Worm (Caenorhabditis elegans) whole organism, L1 larva: Measurements from ENCODE around the gene C18G1.9.

ENCODE experiments used
- aly-2 ChIP-seq: fragments of 150-350 bp; optimal IDR thresholded peaks from 2 replicates; lab custom pipeline; 2014; ENCODE audit warnings: missing biosample characterization, missing genetic modification characterization
- egl-27 ChIP-seq, 2 experiments: fragments of 150-350 bp in 1 of 2; sonication (generic microtip); optimal IDR thresholded peaks; 3 replicates each; lab custom pipeline; 2017 to 2018; ENCODE audit warnings: missing biosample characterization in 2 of 2, missing genetic modification characterization in 2 of 2, missing genetic modification reagents in 2 of 2
- fos-1 ChIP-seq: fragments of 150-350 bp; optimal IDR thresholded peaks from 2 replicates; lab custom pipeline; 2014; ENCODE audit warnings: missing biosample characterization, missing genetic modification characterization
- grh-1 ChIP-seq: fragments of 200-800 bp; sonication (Bioruptor generic); IDR thresholded peaks from 2 replicates; pipeline ENCODE4 v1.3.6; 2022; ENCODE audit warnings: missing genetic modification reagents, missing genetic modification characterization, missing compliant biosample characterization
- irx-1 ChIP-seq: sonication (generic microtip); optimal IDR thresholded peaks from 2 replicates; lab custom pipeline; 2016; ENCODE audit warnings: missing genetic modification characterization, missing compliant biosample characterization
- isw-1 ChIP-seq: fragments of 200-800 bp; sonication (Bioruptor generic); IDR thresholded peaks from 2 replicates; pipeline ENCODE4 v1.3.6; 2022; ENCODE audit warnings: missing genetic modification characterization, missing compliant biosample characterization
- lsy-2 ChIP-seq, 2 experiments: fragments of 150-350 bp; optimal IDR thresholded peaks; 2 replicates each; lab custom pipeline; 2014; ENCODE audit warnings: missing biosample characterization in 2 of 2, missing genetic modification characterization in 2 of 2
- mef-2 ChIP-seq: fragments of 150-350 bp; optimal IDR thresholded peaks from 2 replicates; lab custom pipeline; 2014; ENCODE audit warnings: missing biosample characterization, missing genetic modification characterization
- nhr-11 ChIP-seq: fragments of 150-350 bp; optimal IDR thresholded peaks from 2 replicates; lab custom pipeline; 2014; ENCODE audit warnings: missing biosample characterization, missing genetic modification characterization
- pqm-1 ChIP-seq: sonication (generic microtip); optimal IDR thresholded peaks from 3 replicates; lab custom pipeline; 2017; ENCODE audit warnings: missing biosample characterization, missing genetic modification characterization
- snpc-4 ChIP-seq: fragments of 150-350 bp; optimal IDR thresholded peaks from 2 replicates; lab custom pipeline; 2014; ENCODE audit warnings: missing biosample characterization, missing genetic modification characterization
- unc-130 ChIP-seq: fragments of 150-350 bp; optimal IDR thresholded peaks from 2 replicates; lab custom pipeline; 2017; ENCODE audit warnings: missing biosample characterization, missing genetic modification characterization, inconsistent platforms
- unc-62 ChIP-seq: fragments of 150-350 bp; optimal IDR thresholded peaks from 2 replicates; lab custom pipeline; 2014; ENCODE audit warnings: missing biosample characterization, missing genetic modification reagents, missing genetic modification characterization

DNA sequence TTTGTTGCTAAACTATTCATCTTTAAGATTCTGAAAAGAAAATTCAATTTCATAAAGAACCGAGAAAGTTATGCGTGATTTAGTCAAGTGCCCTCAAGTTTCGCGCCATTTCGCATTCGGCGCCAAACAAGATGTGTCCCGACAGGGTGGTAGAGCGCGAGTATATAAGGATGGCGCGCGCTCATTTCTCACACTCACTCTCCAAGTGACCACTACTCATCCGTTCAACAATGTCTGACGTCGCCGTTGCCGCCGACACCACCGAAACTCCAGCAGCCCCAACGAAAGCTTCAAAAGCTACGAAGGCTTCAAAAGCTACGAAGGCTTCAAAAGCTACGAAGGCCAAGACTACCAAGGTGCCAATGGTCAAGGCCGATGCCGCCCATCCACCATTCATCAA, 15.4 kb downstream of the C18G1.9 start, which contains the start of gene hil-4:
- TF ChIP-seq unc-130 (no peak), fos-1 (no peak), aly-2 (tag; lab: Kevin White, UChicago) (no peak), isw-1 (GFP tag; lab: Robert Waterston, UW) (no peak), snpc-4 (tag; lab: Kevin White, UChicago) (no peak), lsy-2 (tag; optimal IDR thresholded peaks at IDR 0.05; lab: Kevin White, UChicago) (no peak), irx-1 (tag; lab: Kevin White, UChicago) (no peak), pqm-1 (tag; lab: Kevin White, UChicago) (no peak), mef-2 (tag; lab: Kevin White, UChicago) (no peak), grh-1 (GFP tag; lab: Robert Waterston, UW) (no peak), nhr-11 (tag; lab: Kevin White, UChicago) (no peak), egl-27 (tag; optimal IDR thresholded peaks at IDR 0.05; lab: Kevin White, UChicago) (no peak), unc-62 (GFP tag; lab: Kevin White, UChicago) (no peak)
